Fruit fly (Drosophila melanogaster) whole organism, prepupa: ENCODE data around the gene smg.

Experiments
- CG10669 ChIP-seq: fragments of 200-800 bp; sonication (Bioruptor generic); optimal IDR thresholded peaks from 3 replicates; lab custom pipeline; 2018; ENCODE audit warnings: missing biosample characterization, mild to moderate bottlenecking, missing genetic modification characterization, moderate library complexity
- CG11294 ChIP-seq: fragments of 200-800 bp; sonication (Bioruptor generic); IDR thresholded peaks from 2 replicates; pipeline ENCODE4 v1.3.6; 2022; ENCODE audit warnings: missing biosample characterization, missing genetic modification characterization
- CG11902 ChIP-seq: fragments of 200-800 bp; sonication (Bioruptor generic); optimal IDR thresholded peaks from 3 replicates; lab custom pipeline; 2016; ENCODE audit warnings: missing biosample characterization, missing genetic modification characterization
- CG15336 ChIP-seq: fragments of 200-800 bp; sonication (Bioruptor generic); IDR thresholded peaks from 2 replicates; pipeline ENCODE4 v1.3.6; 2022; ENCODE audit warnings: missing biosample characterization, missing genetic modification characterization
- CG1621 ChIP-seq: fragments of 200-800 bp; sonication (Bioruptor generic); optimal IDR thresholded peaks from 3 replicates; lab custom pipeline; 2018; ENCODE audit warnings: missing biosample characterization, mild to moderate bottlenecking, missing genetic modification characterization
- CG16779 ChIP-seq: fragments of 200-800 bp; sonication (Bioruptor generic); optimal IDR thresholded peaks from 3 replicates; lab custom pipeline; 2017; ENCODE audit warnings: missing biosample characterization, mild to moderate bottlenecking, missing genetic modification characterization
- CG3032 ChIP-seq: fragments of 200-800 bp; optimal IDR thresholded peaks from 2 replicates; lab custom pipeline; 2019; ENCODE audit warnings: missing biosample characterization, mild to moderate bottlenecking, missing genetic modification characterization, moderate library complexity
- CG31627 ChIP-seq: fragments of 200-800 bp; sonication (Bioruptor generic); optimal IDR thresholded peaks from 3 replicates; lab custom pipeline; 2016; ENCODE audit warnings: missing biosample characterization, missing genetic modification characterization
- CG32006 ChIP-seq: fragments of 200-800 bp; sonication (Bioruptor generic); optimal IDR thresholded peaks from 3 replicates; lab custom pipeline; 2017; ENCODE audit warnings: missing biosample characterization, mild to moderate bottlenecking, missing genetic modification characterization
- CG3919 ChIP-seq: fragments of 200-800 bp; sonication (Bioruptor generic); optimal IDR thresholded peaks from 3 replicates; lab custom pipeline; 2016; ENCODE audit warnings: missing biosample characterization, missing genetic modification characterization
- CG6163 ChIP-seq: fragments of 200-800 bp; sonication (Bioruptor generic); IDR thresholded peaks from 3 replicates; pipeline ENCODE4 v1.3.6; 2022; ENCODE audit warnings: missing biosample characterization, missing genetic modification characterization
- CG6276 ChIP-seq: fragments of 200-800 bp; sonication (Bioruptor generic); optimal IDR thresholded peaks from 2 replicates; lab custom pipeline; 2017; ENCODE audit warnings: missing biosample characterization, mild to moderate bottlenecking, missing genetic modification characterization
- CG8119 ChIP-seq: fragments of 200-800 bp; sonication (Bioruptor generic); IDR thresholded peaks from 3 replicates; pipeline ENCODE4 v1.3.6; 2022; ENCODE audit warnings: missing biosample characterization, missing genetic modification characterization
- CG9139 ChIP-seq: fragments of 200-800 bp; sonication (Bioruptor generic); optimal IDR thresholded peaks from 3 replicates; lab custom pipeline; 2017; ENCODE audit warnings: missing biosample characterization, mild to moderate bottlenecking, missing genetic modification characterization
- Eip75B ChIP-seq: fragments of 200-800 bp; sonication (Bioruptor generic); optimal IDR thresholded peaks from 3 replicates; lab custom pipeline; 2016; ENCODE audit warnings: missing biosample characterization, missing genetic modification characterization
- Eip78C ChIP-seq: fragments of 200-800 bp; sonication (Bioruptor generic); peaks from one replicate; lab custom pipeline; 2016; ENCODE audit warnings: missing biosample characterization, missing genetic modification characterization
- Eip93F ChIP-seq: fragments of 200-800 bp; sonication (Bioruptor generic); optimal IDR thresholded peaks from 2 replicates; lab custom pipeline; 2016; ENCODE audit warnings: missing biosample characterization, mild to moderate bottlenecking, missing genetic modification characterization
- Ets21C ChIP-seq: fragments of 200-800 bp; sonication (Bioruptor generic); optimal IDR thresholded peaks from 3 replicates; lab custom pipeline; 2016; ENCODE audit warnings: missing biosample characterization, missing genetic modification characterization
- Ets96B ChIP-seq: fragments of 200-800 bp; optimal IDR thresholded peaks from 2 replicates; lab custom pipeline; 2019; ENCODE audit warnings: missing biosample characterization, mild to moderate bottlenecking, missing genetic modification characterization, moderate library complexity
- Hr38 ChIP-seq: sonication (Bioruptor generic); optimal IDR thresholded peaks from 2 replicates; lab custom pipeline; 2016; ENCODE audit warnings: missing biosample characterization, missing genetic modification characterization
- Hr39 ChIP-seq: fragments of 200-800 bp; sonication (Bioruptor generic); optimal IDR thresholded peaks from 2 replicates; lab custom pipeline; 2016; ENCODE audit warnings: missing biosample characterization, missing genetic modification characterization
- Hr4 ChIP-seq: fragments of 200-800 bp; sonication (Bioruptor generic); optimal IDR thresholded peaks from 3 replicates; lab custom pipeline; 2016; ENCODE audit warnings: missing biosample characterization, missing genetic modification characterization
- Lpt ChIP-seq: fragments of 200-800 bp; sonication (Bioruptor generic); optimal IDR thresholded peaks from 3 replicates; lab custom pipeline; 2016; ENCODE audit warnings: missing biosample characterization, missing genetic modification characterization
- Met ChIP-seq: fragments of 200-800 bp; sonication (Bioruptor generic); optimal IDR thresholded peaks from 3 replicates; lab custom pipeline; 2016; ENCODE audit warnings: missing biosample characterization, missing genetic modification characterization
- Smox ChIP-seq: fragments of 200-800 bp; sonication (Bioruptor generic); optimal IDR thresholded peaks from 3 replicates; lab custom pipeline; 2016; ENCODE audit warnings: missing biosample characterization, missing genetic modification characterization
- Sox14 ChIP-seq: fragments of 200-800 bp; sonication (Bioruptor generic); optimal IDR thresholded peaks from 3 replicates; lab custom pipeline; 2016; ENCODE audit warnings: missing biosample characterization, missing genetic modification characterization
- Sox15 ChIP-seq: fragments of 200-800 bp; sonication (Bioruptor generic); optimal IDR thresholded peaks from 3 replicates; lab custom pipeline; 2016; ENCODE audit warnings: missing biosample characterization, missing genetic modification characterization
- achi ChIP-seq: fragments of 200-800 bp; sonication (Bioruptor generic); optimal IDR thresholded peaks from 3 replicates; lab custom pipeline; 2016; ENCODE audit warnings: missing biosample characterization, missing genetic modification characterization
- acj6 ChIP-seq: fragments of 200-800 bp; sonication (Bioruptor generic); optimal IDR thresholded peaks from 3 replicates; lab custom pipeline; 2016; ENCODE audit warnings: missing biosample characterization, missing genetic modification characterization
- cyc ChIP-seq: fragments of 200-800 bp; sonication (Bioruptor generic); optimal IDR thresholded peaks from 3 replicates; lab custom pipeline; 2016; ENCODE audit warnings: missing biosample characterization, missing genetic modification characterization
- dac ChIP-seq: fragments of 200-800 bp; sonication (Bioruptor generic); optimal IDR thresholded peaks from 2 replicates; lab custom pipeline; 2017; ENCODE audit warnings: missing biosample characterization, mild to moderate bottlenecking, missing genetic modification characterization
- eg ChIP-seq: fragments of 200-800 bp; sonication (Bioruptor generic); IDR thresholded peaks from 3 replicates; pipeline ENCODE4 v1.3.6; 2022; ENCODE audit warnings: missing biosample characterization, missing genetic modification characterization
- fd85E ChIP-seq: fragments of 200-800 bp; sonication (Bioruptor generic); optimal IDR thresholded peaks from 3 replicates; lab custom pipeline; 2016; ENCODE audit warnings: missing biosample characterization, missing genetic modification characterization
- fkh ChIP-seq: fragments of 200-800 bp; sonication (Bioruptor generic); optimal IDR thresholded peaks from 3 replicates; lab custom pipeline; 2017; ENCODE audit warnings: missing biosample characterization, mild to moderate bottlenecking, missing genetic modification characterization, moderate library complexity
- lz ChIP-seq: fragments of 200-800 bp; sonication (Bioruptor generic); optimal IDR thresholded peaks from 3 replicates; lab custom pipeline; 2016; ENCODE audit warnings: missing biosample characterization, missing genetic modification characterization
- salr ChIP-seq, 2 experiments: fragments of 200-800 bp; sonication (Bioruptor generic); optimal IDR thresholded peaks; 3 replicates each; lab custom pipeline; 2016 to 2018; ENCODE audit warnings: missing biosample characterization in 2 of 2, missing genetic modification characterization in 2 of 2, mild to moderate bottlenecking in 1 of 2
- spab ChIP-seq: fragments of 200-800 bp; sonication (Bioruptor generic); optimal IDR thresholded peaks from 2 replicates; lab custom pipeline; 2017; ENCODE audit warnings: missing biosample characterization, mild to moderate bottlenecking, missing genetic modification characterization, missing genetic modification reagents
- svp ChIP-seq: fragments of 200-800 bp; sonication (Bioruptor generic); peaks from one replicate; lab custom pipeline; 2016; ENCODE audit warnings: missing biosample characterization, missing genetic modification characterization
- topi ChIP-seq: fragments of 200-800 bp; sonication (Bioruptor generic); optimal IDR thresholded peaks from 3 replicates; lab custom pipeline; 2016; ENCODE audit warnings: missing biosample characterization, missing genetic modification characterization

Gene smg

DNA sequence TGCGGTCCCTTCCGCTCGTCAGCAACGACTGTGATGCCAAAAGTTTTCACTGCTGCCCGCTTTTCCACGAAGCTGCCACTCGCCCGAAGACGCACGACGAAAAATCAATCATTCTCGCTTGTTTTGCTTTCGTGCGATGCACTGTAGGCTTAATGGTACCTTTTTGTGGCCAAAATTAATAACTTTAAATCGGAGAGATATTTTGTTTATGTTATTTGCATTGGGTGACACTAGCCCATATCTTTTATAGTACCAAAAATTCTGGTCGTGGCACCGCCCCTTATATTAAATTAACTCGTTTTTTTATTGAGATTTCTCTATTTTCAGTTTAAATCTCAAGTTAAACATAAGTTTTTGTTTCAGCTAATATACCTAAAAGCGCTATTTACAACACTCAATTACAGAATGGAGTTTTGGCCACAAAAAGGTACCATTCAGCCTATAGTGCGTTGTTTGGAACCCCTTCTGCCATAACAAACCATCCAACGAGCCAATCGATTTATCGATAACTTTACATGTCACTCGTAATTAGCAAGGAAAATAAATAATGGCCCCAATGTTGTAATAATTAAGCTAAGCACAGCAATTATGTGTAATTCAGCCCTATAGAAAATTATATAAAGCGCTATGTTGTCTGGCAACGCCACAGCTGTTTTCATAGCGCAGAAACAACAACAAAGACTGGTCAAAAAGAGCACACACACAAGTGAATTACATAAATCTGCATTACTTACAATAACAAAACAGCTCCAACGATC is 44.4 kb downstream of the smg start (continued):
- TF ChIP-seq Hr39 (GFP tag; lab: Kevin White, UChicago) (peak; percentile 29), CG10669 (GFP tag; lab: Kevin White, UChicago) (peak; percentile 67), fd85E (GFP tag; lab: Kevin White, UChicago) (no peak), Eip93F (GFP tag; lab: Kevin White, UChicago) (peak; percentile 35), CG3919 (GFP tag; lab: Kevin White, UChicago) (peak; percentile 53), dac (GFP tag; lab: Kevin White, UChicago) (peak; percentile 68), Smox (GFP tag; lab: Kevin White, UChicago) (peak; percentile 7), CG9139 (GFP tag; lab: Kevin White, UChicago) (peak; percentile 36), Ets96B (tag; lab: Kevin White, UChicago) (peak; percentile 66), Sox14 (GFP tag; lab: Kevin White, UChicago) (peak; percentile 66), CG11294 (no peak), CG1621 (tag; lab: Kevin White, UChicago) (peak; percentile 44), topi (GFP tag; lab: Kevin White, UChicago) (peak; percentile 65), Lpt (GFP tag; lab: Kevin White, UChicago) (peak; percentile 40), Eip75B (GFP tag; lab: Kevin White, UChicago) (peak; percentile 76), lz (peak; percentile 65), Met (peak; percentile 72), Hr4 (peak; percentile 78), cyc (GFP tag; lab: Kevin White, UChicago) (peak; percentile 30), fkh (GFP tag; lab: Kevin White, UChicago) (peak; percentile 7), salr (GFP tag; optimal IDR thresholded peaks at IDR 0.05; lab: Kevin White, UChicago) (peak in 1 of 2 experiments; percentile 60), svp (no peak), CG16779 (tag; lab: Kevin White, UChicago) (peak; percentile 80), spab (GFP tag; lab: Kevin White, UChicago) (peak; percentile 54), Ets21C (GFP tag; lab: Kevin White, UChicago) (peak; percentile 41), Sox15 (GFP tag; lab: Kevin White, UChicago) (no peak)

DNA sequence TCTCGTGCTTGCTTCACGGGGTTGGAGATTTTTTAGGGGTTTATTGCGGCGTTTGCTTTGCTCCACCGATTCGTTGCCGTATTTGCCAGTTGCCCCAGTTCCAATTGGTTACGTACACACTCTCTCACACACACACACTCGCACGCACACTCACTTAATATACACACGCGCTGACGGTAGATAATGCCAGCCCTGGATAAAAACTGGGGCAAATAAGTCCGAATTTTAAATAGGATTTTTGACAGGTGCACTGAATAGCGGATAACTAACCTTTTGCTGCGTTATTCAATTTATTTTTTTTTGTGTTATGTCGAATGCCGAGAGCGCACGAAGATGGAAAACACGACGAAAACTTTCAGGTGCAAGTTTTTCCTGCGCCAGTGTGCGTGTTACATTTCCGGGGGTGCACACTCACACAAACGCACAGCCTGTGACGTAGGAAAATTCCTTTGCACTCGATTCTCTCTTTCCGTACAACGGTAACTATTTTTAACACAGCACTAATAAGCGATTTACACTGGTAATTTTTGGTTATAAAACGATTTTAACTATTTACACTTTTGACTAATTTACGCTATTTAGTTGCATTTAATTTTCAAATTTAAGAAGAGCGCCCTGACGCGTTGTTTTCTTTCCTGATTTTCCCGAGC is 45.1 kb downstream of the smg start:
- TF ChIP-seq Ets21C (GFP tag; lab: Kevin White, UChicago), result no peak
- TF ChIP-seq CG6163 (GFP tag; lab: Robert Waterston, UW), result no peak
- no peak for TF ChIP-seq CG3032
- TF ChIP-seq CG8119 (GFP tag; lab: Robert Waterston, UW), result no peak
- TF ChIP-seq CG11902 (GFP tag; lab: Kevin White, UChicago), result no peak
- TF ChIP-seq CG31627, result no peak

DNA sequence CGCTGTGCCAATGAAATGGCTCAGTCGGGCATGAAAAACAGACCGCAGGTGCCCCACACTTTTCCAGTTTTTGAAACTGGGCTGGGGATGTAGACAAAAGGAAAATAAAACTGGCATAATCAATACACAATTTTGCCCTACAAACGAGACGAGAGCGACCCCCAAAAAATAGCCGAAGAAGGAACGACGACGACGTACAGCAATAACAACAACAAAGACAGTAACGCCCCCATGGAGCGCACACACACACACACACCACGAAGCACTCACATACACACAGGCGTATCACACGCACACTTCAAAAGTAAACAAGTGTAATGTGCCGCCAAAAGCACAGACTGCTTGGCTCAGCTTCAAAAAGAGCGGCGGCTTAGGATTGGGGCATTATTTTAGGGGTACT is 46.3 kb downstream of the smg start:
- peak; percentile 50 for TF ChIP-seq fkh (GFP tag; lab: Kevin White, UChicago)
- no peak for TF ChIP-seq CG3032

DNA sequence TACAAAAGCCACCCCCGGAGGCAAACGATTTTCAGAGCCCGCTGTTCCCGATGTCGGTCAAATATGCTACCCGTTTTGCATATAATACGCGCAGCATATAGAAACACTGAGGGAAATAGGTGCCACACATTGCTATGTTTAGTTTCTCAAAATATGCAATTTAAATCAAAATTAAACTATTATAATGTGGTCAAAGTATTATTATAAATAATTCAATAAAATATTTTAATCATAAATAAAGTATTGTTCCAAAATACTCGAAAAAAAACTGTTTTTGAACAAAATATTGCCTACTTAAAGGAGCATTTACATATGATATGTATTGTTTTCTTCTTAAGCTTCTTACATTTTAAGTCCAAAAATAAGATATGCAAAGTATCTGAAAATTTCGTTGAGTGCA is 46.8 kb downstream of the smg start:
- TF ChIP-seq CG10669 (GFP tag; lab: Kevin White, UChicago) (no peak), Eip78C (GFP tag; lab: Kevin White, UChicago) (no peak), CG1621 (tag; lab: Kevin White, UChicago) (no peak), Ets21C (GFP tag; lab: Kevin White, UChicago) (no peak), eg (0 out of 3 replicates have a peak, but pooled peaks have one; percentile 17), cyc (GFP tag; lab: Kevin White, UChicago) (no peak), CG6276 (GFP tag; lab: Kevin White, UChicago) (peak; percentile 3), achi (GFP tag; lab: Kevin White, UChicago) (no peak), Hr4 (no peak), Sox15 (GFP tag; lab: Kevin White, UChicago) (no peak), CG15336 (GFP tag; lab: Robert Waterston, UW) (peak; percentile 41), CG32006 (GFP tag; lab: Kevin White, UChicago) (peak; percentile 18), acj6 (GFP tag; lab: Kevin White, UChicago) (no peak), Lpt (GFP tag; lab: Kevin White, UChicago) (no peak), Hr38 (GFP tag; lab: Kevin White, UChicago) (no peak), CG8119 (GFP tag; lab: Robert Waterston, UW) (no peak)
